Worm (Caenorhabditis elegans): ENCODE results near the gene T20D3.6.
"Not testable (repeated sequence)": the region's sequence is repeated elsewhere in the genome, so short reads cannot be mapped to it uniquely, and the experiment has no call there.

T20D3.6 gene

ce11 chrIV:9310935-9311566 is 28.1 kb downstream of the T20D3.6 start:
- TF ChIP-seq dao-5 (tag; optimal IDR thresholded peaks at IDR 0.05) (no peak), W03F9.2 (tag; optimal IDR thresholded peaks at IDR 0.05) (no peak), him-1 (tag; optimal IDR thresholded peaks at IDR 0.05) (no peak)

- TF ChIP-seq him-1 (tag; optimal IDR thresholded peaks at IDR 0.05): no peak
- TF ChIP-seq W03F9.2 (tag; optimal IDR thresholded peaks at IDR 0.05): no peak
- TF ChIP-seq dao-5 (tag; optimal IDR thresholded peaks at IDR 0.05): no peak
Measured at ce11 chrIV:9308975-9309374, 30.1 kb downstream of the T20D3.6 start, which contains the start of gene F49C12.6. TSS of gene F49C12.6 (minus strand) at chrIV:9309075.

- no peak for TF ChIP-seq W03F9.2 (tag; optimal IDR thresholded peaks at IDR 0.05)
- TF ChIP-seq dao-5 (tag; optimal IDR thresholded peaks at IDR 0.05): no peak
- no peak for TF ChIP-seq him-1 (tag; optimal IDR thresholded peaks at IDR 0.05)
Measured at ce11 chrIV:9304617-9305016, 34.5 kb downstream of the T20D3.6 start, which contains the start of gene F49C12.5. TSS of gene F49C12.5 (plus strand) at chrIV:9304917.

- TF ChIP-seq dao-5 (tag; optimal IDR thresholded peaks at IDR 0.05) (no peak), W03F9.2 (tag; optimal IDR thresholded peaks at IDR 0.05) (no peak), him-1 (tag; optimal IDR thresholded peaks at IDR 0.05) (no peak)
Measured at ce11 chrIV:9303994-9304393, 35.1 kb downstream of the T20D3.6 start, which contains the start of gene F49C12.4. TSS of gene F49C12.4 (minus strand) at chrIV:9304094.

ce11 chrIV:9300127-9300526 is 39.0 kb downstream of the T20D3.6 start, which contains the start of gene F49C12.3:
TSS of gene F49C12.3 (plus strand) at chrIV:9300427.
- TF ChIP-seq dao-5 (tag; optimal IDR thresholded peaks at IDR 0.05) (no peak), W03F9.2 (tag; optimal IDR thresholded peaks at IDR 0.05) (no peak), him-1 (tag; optimal IDR thresholded peaks at IDR 0.05) (no peak)

ce11 chrIV:9299145-9299544 is 40.0 kb downstream of the T20D3.6 start, which contains the start of gene F49C12.2:
TSS of gene F49C12.2 (minus strand) at chrIV:9299245.
- TF ChIP-seq dao-5 (tag; optimal IDR thresholded peaks at IDR 0.05) (no peak), W03F9.2 (tag; optimal IDR thresholded peaks at IDR 0.05) (no peak), him-1 (tag; optimal IDR thresholded peaks at IDR 0.05) (no peak)

- TF ChIP-seq W03F9.2 (tag; optimal IDR thresholded peaks at IDR 0.05) (no peak), dao-5 (tag; optimal IDR thresholded peaks at IDR 0.05) (no peak), him-1 (tag; optimal IDR thresholded peaks at IDR 0.05) (no peak)
Measured at ce11 chrIV:9296285-9296684, 42.8 kb downstream of the T20D3.6 start, which contains the start of gene F49C12.1. TSS of gene F49C12.1 (minus strand) at chrIV:9296354.

- TF ChIP-seq W03F9.2, him-1, dao-5 (tag; optimal IDR thresholded peaks at IDR 0.05): not testable (repeated sequence)
Measured at ce11 chrIV:9293825-9294224, 45.3 kb downstream of the T20D3.6 start, which contains the start of gene nhr-264. TSS of gene nhr-264 (minus strand) at chrIV:9293925.

- TF ChIP-seq dao-5 (tag; optimal IDR thresholded peaks at IDR 0.05) (no peak), him-1 (tag; optimal IDR thresholded peaks at IDR 0.05) (no peak), W03F9.2 (tag; optimal IDR thresholded peaks at IDR 0.05) (no peak)
Measured at ce11 chrIV:9289635-9290034, 49.5 kb downstream of the T20D3.6 start.
